In genomic region chrX:4103071-4103470, ce11 we compare ENCODE assay signal across 5 worm cellular contexts.
A peak's percentile ranks its signal among the peaks of the same experiment; 100 is the strongest.
TF ChIP-seq lines count a peak whose summit lies in the region.

No protein-coding gene starts in this region.

TF ChIP-seq in whole organism, L1 larva, 84 proteins besides CTCF, POLR2A, EP300 and RAD21:
- no peak for TF ChIP-seq egl-13 (tag; optimal IDR thresholded peaks at IDR 0.05; lab: Kevin White, UChicago)
- TF ChIP-seq nhr-85 (tag; lab: Kevin White, UChicago): peak; percentile 16
- TF ChIP-seq ceh-82 (tag; optimal IDR thresholded peaks at IDR 0.05; lab: Kevin White, UChicago): no peak
- TF ChIP-seq elt-2 (tag; optimal IDR thresholded peaks at IDR 0.05; lab: Kevin White, UChicago): no peak
- TF ChIP-seq C04F5.9 (tag; optimal IDR thresholded peaks at IDR 0.05; lab: Kevin White, UChicago): no peak
- TF ChIP-seq nhr-12 (tag; optimal IDR thresholded peaks at IDR 0.05; lab: Kevin White, UChicago): no peak
- TF ChIP-seq C16A3.4 (tag; optimal IDR thresholded peaks at IDR 0.05; lab: Kevin White, UChicago): no peak
- no peak for TF ChIP-seq aly-2 (tag; optimal IDR thresholded peaks at IDR 0.05; lab: Kevin White, UChicago)
- peak; percentile 88 for TF ChIP-seq snpc-4 (tag; optimal IDR thresholded peaks at IDR 0.05; lab: Kevin White, UChicago)

TF ChIP-seq in whole organism, L2 larva, 48 proteins besides CTCF, POLR2A, EP300 and RAD21:
- TF ChIP-seq snpc-4 (tag; optimal IDR thresholded peaks at IDR 0.05; lab: Kevin White, UChicago) (peak; percentile 85), alr-1 (tag; optimal IDR thresholded peaks at IDR 0.05; lab: Kevin White, UChicago) (no peak)

TF ChIP-seq in whole organism, L3 larva, 47 proteins besides CTCF, POLR2A, EP300 and RAD21:
- TF ChIP-seq egl-5 (tag; optimal IDR thresholded peaks at IDR 0.05; lab: Kevin White, UChicago) (no peak), nhr-23 (tag; optimal IDR thresholded peaks at IDR 0.05; lab: Kevin White, UChicago) (no peak), snpc-4 (tag; optimal IDR thresholded peaks at IDR 0.05; lab: Kevin White, UChicago) (peak; percentile 71), nfya-1 (tag; optimal IDR thresholded peaks at IDR 0.05; lab: Kevin White, UChicago; ENCODE audit: insufficient read depth) (no peak), ztf-4 (tag; optimal IDR thresholded peaks at IDR 0.05; lab: Kevin White, UChicago) (no peak)

TF ChIP-seq in whole organism, L4 larva, 104 proteins besides CTCF, POLR2A, EP300 and RAD21:
- TF ChIP-seq snpc-4 (tag; optimal IDR thresholded peaks at IDR 0.05; lab: Kevin White, UChicago) (peak; percentile 45), rbr-2 (tag; optimal IDR thresholded peaks at IDR 0.05; lab: Kevin White, UChicago) (no peak), snpc-1.2 (GFP tag; IDR thresholded peaks at IDR 0.05; lab: Robert Waterston, UW) (0 out of 2 replicates have a peak, but pooled peaks have one; percentile 36), nhr-48 (tag; optimal IDR thresholded peaks at IDR 0.05; lab: Kevin White, UChicago) (no peak)

TF ChIP-seq in whole organism, young adult, 124 proteins besides CTCF, POLR2A, EP300 and RAD21:
- TF ChIP-seq nhr-27 (tag; optimal IDR thresholded peaks at IDR 0.05; lab: Kevin White, UChicago): no peak
- no peak for TF ChIP-seq snpc-4 (GFP tag; optimal IDR thresholded peaks at IDR 0.05; lab: Kevin White, UChicago)
- peak; percentile 36 to 92 (median 76) for TF ChIP-seq snpc-4 (tag; optimal IDR thresholded peaks at IDR 0.05; lab: Kevin White, UChicago)
- peak; percentile 70 for TF ChIP-seq snpc-1.1 (tag; optimal IDR thresholded peaks at IDR 0.05; lab: Kevin White, UChicago; ENCODE audit: insufficient read depth)
- TF ChIP-seq zfh-2 (GFP tag; conservative IDR thresholded peaks at IDR 0.05; lab: Robert Waterston, UW): 0 out of 2 replicates have a peak, but pooled peaks have one; percentile 10
